Worm (Caenorhabditis elegans) whole organism, L4 larva: ENCODE data around the gene nas-25.

Source experiments
- arid-1 ChIP-seq: fragments of 200-800 bp; sonication (Bioruptor generic); conservative IDR thresholded peaks from 2 replicates; pipeline ENCODE4 v1.3.6; 2022; ENCODE audit warnings: missing genetic modification reagents, missing genetic modification characterization, missing compliant biosample characterization
- ceh-82 ChIP-seq: sonication (generic microtip); optimal IDR thresholded peaks from 2 replicates; lab custom pipeline; 2017; ENCODE audit warnings: missing biosample characterization, missing genetic modification characterization
- dpl-1 ChIP-seq: fragments of 150-350 bp; optimal IDR thresholded peaks from 2 replicates; lab custom pipeline; 2014; ENCODE audit warnings: missing biosample characterization, missing genetic modification reagents, missing genetic modification characterization
- hlh-30 ChIP-seq: sonication (generic microtip); optimal IDR thresholded peaks from 2 replicates; lab custom pipeline; 2017; ENCODE audit warnings: antibody characterized with exemption, mild to moderate bottlenecking, missing genetic modification characterization, missing compliant biosample characterization; ENCODE audit not compliant: insufficient read depth
- lin-39 ChIP-seq: fragments of 150-350 bp; optimal IDR thresholded peaks from 2 replicates; lab custom pipeline; 2014; ENCODE audit warnings: missing biosample characterization, missing genetic modification reagents, missing genetic modification characterization
- nhr-42 ChIP-seq: fragments of 200-800 bp; sonication (Bioruptor generic); IDR thresholded peaks from 2 replicates; pipeline ENCODE4 v1.3.6; 2022; ENCODE audit warnings: missing genetic modification characterization, missing compliant biosample characterization

- TF ChIP-seq dpl-1 (no peak), hlh-30 (tag; lab: Kevin White, UChicago) (no peak), arid-1 (GFP tag; lab: Robert Waterston, UW) (no peak), nhr-42 (no peak), ceh-82 (tag; lab: Kevin White, UChicago) (no peak), lin-39 (no peak)
Measured at ce11 chrII:8856524-8856923, 30.7 kb downstream of the nas-25 start.
